Fruit fly (Drosophila melanogaster) whole organism, embryonic: Measurements from ENCODE around the gene CG42535.
A peak's percentile ranks its signal among the peaks of the same experiment; 100 is the strongest.

ENCODE experiments used
- B-H1 ChIP-seq: fragments of 200-800 bp; sonication (Bioruptor generic); IDR thresholded peaks from 3 replicates; pipeline ENCODE4 v1.3.6; 2022; ENCODE audit warnings: missing biosample characterization, missing genetic modification characterization
- CG10462 ChIP-seq: fragments of 200-800 bp; sonication (Bioruptor generic); optimal IDR thresholded peaks from 2 replicates; lab custom pipeline; 2016; ENCODE audit warnings: missing biosample characterization, missing genetic modification characterization
- CG11247 ChIP-seq: fragments of 200-800 bp; sonication (Bioruptor generic); IDR thresholded peaks from 2 replicates; pipeline ENCODE4 v1.3.6; 2022; ENCODE audit warnings: missing biosample characterization, missing genetic modification characterization
- CG11456 ChIP-seq: fragments of 200-800 bp; sonication (Bioruptor generic); IDR thresholded peaks from 3 replicates; pipeline ENCODE4 v1.3.6; 2022; ENCODE audit warnings: missing biosample characterization, missing genetic modification characterization
- CG11560 ChIP-seq: fragments of 200-800 bp; sonication (Bioruptor generic); IDR thresholded peaks from 3 replicates; pipeline ENCODE4 v1.3.6; 2022; ENCODE audit warnings: missing biosample characterization, missing genetic modification characterization
- CG13287 ChIP-seq: fragments of 200-800 bp; sonication (Bioruptor generic); IDR thresholded peaks from 2 replicates; pipeline ENCODE4 v1.3.6; 2022; ENCODE audit warnings: missing biosample characterization, missing genetic modification characterization; ENCODE audit not compliant: partially characterized antibody
- CG15269 ChIP-seq: fragments of 200-800 bp; sonication (Bioruptor generic); optimal IDR thresholded peaks from 2 replicates; lab custom pipeline; 2018; ENCODE audit warnings: missing biosample characterization, mild to moderate bottlenecking, missing genetic modification characterization, moderate library complexity
- CG15601 ChIP-seq: fragments of 200-800 bp; sonication (Bioruptor generic); optimal IDR thresholded peaks from 3 replicates; lab custom pipeline; 2019; ENCODE audit warnings: missing biosample characterization, mild to moderate bottlenecking, missing genetic modification characterization, moderate library complexity
- CG17359 ChIP-seq: fragments of 200-800 bp; sonication (Bioruptor generic); optimal IDR thresholded peaks from 3 replicates; lab custom pipeline; 2018; ENCODE audit warnings: missing biosample characterization, mild to moderate bottlenecking, missing genetic modification characterization, moderate library complexity
- CG17361 ChIP-seq: fragments of 200-800 bp; sonication (Bioruptor generic); IDR thresholded peaks from 3 replicates; pipeline ENCODE4 v1.3.6; 2022; ENCODE audit warnings: missing biosample characterization, missing genetic modification characterization
- CG18011 ChIP-seq: fragments of 200-800 bp; sonication (Bioruptor generic); optimal IDR thresholded peaks from 2 replicates; lab custom pipeline; 2017; ENCODE audit warnings: missing biosample characterization, missing genetic modification characterization, mild to moderate bottlenecking, moderate library complexity, missing genotype
- CG2116 ChIP-seq: fragments of 200-800 bp; sonication (Bioruptor generic); optimal IDR thresholded peaks from 3 replicates; lab custom pipeline; 2018; ENCODE audit warnings: missing biosample characterization, mild to moderate bottlenecking, missing genetic modification characterization
- CG2129 ChIP-seq: fragments of 200-800 bp; sonication (Bioruptor generic); IDR thresholded peaks from 2 replicates; pipeline ENCODE4 v1.3.6; 2022; ENCODE audit warnings: missing biosample characterization, missing genetic modification characterization; ENCODE audit not compliant: partially characterized antibody
- CG2712 ChIP-seq: fragments of 200-800 bp; optimal IDR thresholded peaks from 3 replicates; lab custom pipeline; 2019; ENCODE audit warnings: missing biosample characterization, mild to moderate bottlenecking, missing genetic modification characterization, moderate library complexity
- CG30431 ChIP-seq: fragments of 200-800 bp; sonication (Bioruptor generic); optimal IDR thresholded peaks from 2 replicates; lab custom pipeline; 2017; ENCODE audit warnings: missing biosample characterization, missing genetic modification characterization
- CG33557 ChIP-seq: fragments of 200-800 bp; sonication (Bioruptor generic); optimal IDR thresholded peaks from 2 replicates; lab custom pipeline; 2019; ENCODE audit warnings: missing biosample characterization, mild to moderate bottlenecking, missing genetic modification characterization, moderate library complexity
- CG34224 ChIP-seq: fragments of 200-800 bp; sonication (Bioruptor generic); IDR thresholded peaks from 3 replicates; pipeline ENCODE4 v1.3.6; 2022; ENCODE audit warnings: missing biosample characterization, missing genetic modification characterization; ENCODE audit not compliant: partially characterized antibody
- CG4404 ChIP-seq: fragments of 200-800 bp; sonication (Bioruptor generic); IDR thresholded peaks from 2 replicates; pipeline ENCODE4 v1.3.6; 2022; ENCODE audit warnings: missing biosample characterization, missing genetic modification characterization
- CG7745 ChIP-seq: fragments of 200-800 bp; sonication (Bioruptor generic); optimal IDR thresholded peaks from 2 replicates; lab custom pipeline; 2018; ENCODE audit warnings: missing biosample characterization, mild to moderate bottlenecking, missing genetic modification characterization, moderate library complexity
- CG7963 ChIP-seq: fragments of 200-800 bp; sonication (Bioruptor generic); IDR thresholded peaks from 3 replicates; pipeline ENCODE4 v1.3.6; 2022; ENCODE audit warnings: missing biosample characterization, missing genetic modification characterization; ENCODE audit not compliant: partially characterized antibody
- CG7987 ChIP-seq: fragments of 200-800 bp; sonication (Bioruptor generic); optimal IDR thresholded peaks from 2 replicates; lab custom pipeline; 2018; ENCODE audit warnings: missing biosample characterization, mild to moderate bottlenecking, missing genetic modification characterization, moderate library complexity
- Elba2 ChIP-seq: fragments of 200-800 bp; sonication (Bioruptor generic); optimal IDR thresholded peaks from 3 replicates; lab custom pipeline; 2016; ENCODE audit warnings: missing biosample characterization, missing genetic modification characterization
- Fer2 ChIP-seq: fragments of 200-800 bp; sonication (Bioruptor generic); optimal IDR thresholded peaks from 2 replicates; lab custom pipeline; 2018; ENCODE audit warnings: missing biosample characterization, mild to moderate bottlenecking, missing genetic modification characterization, moderate library complexity
- Nf-YB ChIP-seq: fragments of 200-800 bp; sonication (Bioruptor generic); optimal IDR thresholded peaks from 3 replicates; lab custom pipeline; 2019; ENCODE audit warnings: missing biosample characterization, mild to moderate bottlenecking, missing genetic modification characterization, moderate library complexity
- Pdp1 ChIP-seq, 2 experiments: fragments of 200-800 bp; sonication (Bioruptor generic); optimal IDR thresholded peaks; 3 replicates each; lab custom pipeline; 2016; ENCODE audit warnings: missing biosample characterization in 2 of 2, missing genetic modification characterization in 2 of 2, mild to moderate bottlenecking in 1 of 2, moderate library complexity in 1 of 2
- Trl ChIP-seq, 3 experiments: fragments of >200 bp in 2 of 3; fragments of 200-800 bp in 1 of 3; sonication (Bioruptor generic) in 1 of 3; optimal IDR thresholded peaks; 2 replicates in 1 of 3; 3 replicates in 2 of 3; lab custom pipeline; 2016 to 2017; ENCODE audit warnings: missing biosample characterization in 1 of 3, missing genetic modification characterization in 1 of 3
- amos ChIP-seq: fragments of 200-800 bp; sonication (Bioruptor generic); IDR thresholded peaks from 2 replicates; pipeline ENCODE4 v1.3.6; 2022; ENCODE audit warnings: missing biosample characterization, missing genetic modification characterization; ENCODE audit not compliant: partially characterized antibody
- corto ChIP-seq: fragments of 200-800 bp; sonication (Bioruptor generic); optimal IDR thresholded peaks from 2 replicates; lab custom pipeline; 2016; ENCODE audit warnings: missing biosample characterization, mild to moderate bottlenecking, missing genetic modification characterization, moderate library complexity
- dimm ChIP-seq: fragments of 200-800 bp; sonication (Bioruptor generic); IDR thresholded peaks from 2 replicates; pipeline ENCODE4 v1.3.6; 2022; ENCODE audit warnings: missing biosample characterization, missing genetic modification characterization
- dysf ChIP-seq: fragments of 200-800 bp; sonication (Bioruptor generic); IDR thresholded peaks from 3 replicates; pipeline ENCODE4 v1.3.6; 2022; ENCODE audit warnings: missing biosample characterization, missing genetic modification characterization
- eve ChIP-seq, 2 experiments: fragments of >200 bp; optimal IDR thresholded peaks; 2 replicates each; lab custom pipeline; 2017; ENCODE audit warnings: missing biosample characterization in 2 of 2, missing genetic modification characterization in 2 of 2
- gce ChIP-seq: fragments of 200-800 bp; sonication (Bioruptor generic); IDR thresholded peaks from 3 replicates; pipeline ENCODE4 v1.3.6; 2022; ENCODE audit warnings: missing biosample characterization, missing genetic modification characterization
- gcm2 ChIP-seq: fragments of 200-800 bp; sonication (Bioruptor generic); optimal IDR thresholded peaks from 2 replicates; lab custom pipeline; 2016; ENCODE audit warnings: missing biosample characterization, missing genetic modification characterization
- gfzf ChIP-seq: fragments of 200-800 bp; sonication (Bioruptor generic); optimal IDR thresholded peaks from 2 replicates; lab custom pipeline; 2016; ENCODE audit warnings: missing biosample characterization, mild to moderate bottlenecking, missing genetic modification characterization, moderate library complexity
- kah ChIP-seq: fragments of 200-800 bp; sonication (Bioruptor generic); optimal IDR thresholded peaks from 2 replicates; lab custom pipeline; 2018; ENCODE audit warnings: missing biosample characterization, mild to moderate bottlenecking, missing genetic modification characterization
- kay ChIP-seq: fragments of 200-800 bp; sonication (Bioruptor generic); optimal IDR thresholded peaks from 2 replicates; lab custom pipeline; 2016; ENCODE audit warnings: missing biosample characterization, missing genetic modification characterization
- klu ChIP-seq: fragments of 200-800 bp; sonication (Bioruptor generic); IDR thresholded peaks from 2 replicates; pipeline ENCODE4 v1.3.6; 2022; ENCODE audit warnings: missing biosample characterization, missing genetic modification characterization
- kni ChIP-seq: fragments of 200-800 bp; sonication (Bioruptor generic); optimal IDR thresholded peaks from 3 replicates; lab custom pipeline; 2017; ENCODE audit warnings: mild to moderate bottlenecking, missing biosample characterization, missing genetic modification reagents, missing genetic modification characterization
- lab ChIP-seq: fragments of 200-800 bp; sonication (Bioruptor generic); optimal IDR thresholded peaks from 3 replicates; lab custom pipeline; 2017; ENCODE audit warnings: missing biosample characterization, missing genetic modification characterization, mild to moderate bottlenecking, moderate library complexity, missing genetic modification reagents
- maf-S ChIP-seq: fragments of 200-800 bp; sonication (Bioruptor generic); optimal IDR thresholded peaks from 2 replicates; lab custom pipeline; 2016; ENCODE audit warnings: missing biosample characterization, missing genetic modification characterization
- onecut ChIP-seq: fragments of 200-800 bp; sonication (Bioruptor generic); IDR thresholded peaks from 2 replicates; pipeline ENCODE4 v1.3.6; 2022; ENCODE audit warnings: missing biosample characterization, missing genetic modification characterization
- psq ChIP-seq: fragments of 200-800 bp; sonication (Bioruptor generic); optimal IDR thresholded peaks from 2 replicates; lab custom pipeline; 2017; ENCODE audit warnings: missing biosample characterization, missing genetic modification characterization
- ranshi ChIP-seq: fragments of 200-800 bp; sonication (Bioruptor generic); IDR thresholded peaks from 2 replicates; pipeline ENCODE4 v1.3.6; 2022; ENCODE audit warnings: missing biosample characterization, missing genetic modification characterization
- sna ChIP-seq: fragments of 200-800 bp; sonication (Bioruptor generic); IDR thresholded peaks from 2 replicates; pipeline ENCODE4 v1.3.6; 2022; ENCODE audit warnings: missing biosample characterization, missing genetic modification characterization; ENCODE audit not compliant: partially characterized antibody
- sr ChIP-seq: fragments of 200-800 bp; sonication (Bioruptor generic); IDR thresholded peaks from 3 replicates; pipeline ENCODE4 v1.3.6; 2022; ENCODE audit warnings: missing biosample characterization, missing genetic modification characterization
- stwl ChIP-seq: fragments of 200-800 bp; sonication (Bioruptor generic); optimal IDR thresholded peaks from 3 replicates; lab custom pipeline; 2018; ENCODE audit warnings: missing biosample characterization, mild to moderate bottlenecking, missing genetic modification characterization, moderate library complexity
- wdn ChIP-seq: fragments of 200-800 bp; sonication (Bioruptor generic); IDR thresholded peaks from 2 replicates; pipeline ENCODE4 v1.3.6; 2022; ENCODE audit warnings: missing biosample characterization, missing genetic modification characterization

Gene CG42535

DNA sequence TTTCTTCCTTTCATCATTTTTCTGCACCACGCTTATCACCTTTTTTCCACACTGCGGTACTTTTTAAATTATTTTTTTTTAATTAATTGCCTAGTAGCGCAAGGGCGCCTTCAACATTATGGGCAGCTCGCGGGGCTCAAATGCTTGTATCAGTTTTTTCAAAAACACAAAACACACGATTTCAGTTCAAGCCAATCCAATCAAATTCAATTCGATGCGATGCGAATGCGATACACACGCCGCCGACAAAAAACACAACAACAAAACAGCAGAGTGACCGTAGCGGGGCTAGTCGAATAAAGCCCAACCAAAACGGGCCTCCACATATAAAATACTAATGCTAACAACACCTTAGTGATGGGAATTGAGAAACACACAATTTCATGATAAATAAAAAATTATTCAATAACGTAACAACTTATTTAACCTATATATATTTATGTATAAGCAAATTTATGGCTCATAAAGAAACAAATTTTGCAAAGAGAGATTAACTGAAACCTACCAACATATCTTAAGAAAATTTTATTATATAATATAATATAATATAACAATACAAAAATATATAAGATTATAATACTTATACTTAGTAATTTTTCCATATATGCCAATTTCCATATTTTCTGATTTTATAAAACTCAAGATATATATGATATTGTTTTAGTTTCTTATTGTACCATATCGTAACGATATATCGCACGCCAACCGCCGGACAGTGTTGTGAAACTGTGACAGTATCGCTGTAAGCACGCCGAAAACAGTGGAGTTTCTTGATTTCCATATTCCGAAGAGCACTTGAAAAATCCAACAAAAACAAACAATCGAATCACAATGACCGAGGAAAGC lies 30.2 kb upstream of the CG42535 start, which contains the start of the genes CG32066 and CG8003 (continued):
- TF ChIP-seq onecut (0 out of 2 replicates have a peak, but pooled peaks have one; percentile 9), CG30431 (GFP tag; lab: Kevin White, UChicago) (no peak), gcm2 (GFP tag; lab: Kevin White, UChicago) (no peak), CG2712 (tag; lab: Kevin White, UChicago) (peak; percentile 64), CG2129 (GFP tag; lab: Robert Waterston, UW) (peak; percentile 81), gfzf (GFP tag; lab: Kevin White, UChicago) (peak; percentile 72), CG10462 (no peak), lab (GFP tag; lab: Kevin White, UChicago) (peak; percentile 63), klu (no peak), B-H1 (GFP tag; lab: Robert Waterston, UW) (no peak; the same call in 2 of the 3 replicates), Fer2 (tag; lab: Kevin White, UChicago) (no peak), CG4404 (GFP tag; lab: Robert Waterston, UW) (no peak), CG17359 (peak; percentile 4), wdn (GFP tag; lab: Robert Waterston, UW) (no peak), CG15269 (tag; lab: Kevin White, UChicago) (peak; percentile 64), CG18011 (GFP tag; lab: Kevin White, UChicago) (no peak), dimm (GFP tag; lab: Robert Waterston, UW) (0 out of 2 replicates have a peak, but pooled peaks have one; percentile 10), CG7745 (no peak), stwl (tag; lab: Kevin White, UChicago) (peak; percentile 14), CG7987 (peak; percentile 66), sr (GFP tag; lab: Robert Waterston, UW) (no peak), corto (GFP tag; lab: Kevin White, UChicago) (no peak), sna (peak; percentile 85), amos (GFP tag; lab: Robert Waterston, UW) (peak; percentile 97), CG13287 (GFP tag; lab: Robert Waterston, UW) (peak; percentile 90), CG17361 (peak; percentile 66), ranshi (GFP tag; lab: Robert Waterston, UW) (peak; percentile 38; the same call in 1 of the 2 replicates), CG33557 (GFP tag; lab: Kevin White, UChicago) (peak; percentile 19), kah (GFP tag; lab: Kevin White, UChicago) (peak; percentile 49), CG11560 (tag; lab: Robert Waterston, UW) (no peak), Trl (optimal IDR thresholded peaks at IDR 0.05; lab: Kevin White, UChicago) (no peak), Trl (GFP tag; optimal IDR thresholded peaks at IDR 0.05; lab: Kevin White, UChicago) (no peak), Elba2 (GFP tag; lab: Kevin White, UChicago) (peak; percentile 95), CG34224 (GFP tag; lab: Robert Waterston, UW) (peak; percentile 91), psq (GFP tag; lab: Kevin White, UChicago) (no peak), eve (GFP tag; optimal IDR thresholded peaks at IDR 0.05; lab: Kevin White, UChicago) (peak in 1 of 2 experiments; percentile 70), kni (peak; percentile 10), CG7963 (GFP tag; lab: Robert Waterston, UW) (peak; percentile 85), kay (GFP tag; lab: Kevin White, UChicago) (no peak), CG15601 (tag; lab: Kevin White, UChicago) (peak; percentile 47), CG11456 (GFP tag; lab: Robert Waterston, UW) (peak; percentile 52; the same call in 1 of the 3 replicates), gce (GFP tag; lab: Robert Waterston, UW) (no peak), maf-S (GFP tag; lab: Kevin White, UChicago) (no peak), Pdp1 (GFP tag; optimal IDR thresholded peaks at IDR 0.05; lab: Kevin White, UChicago) (peak in 1 of 2 experiments; percentile 27), Nf-YB (GFP tag; lab: Kevin White, UChicago) (peak; percentile 22), CG11247 (GFP tag; lab: Robert Waterston, UW) (no peak), CG2116 (GFP tag; lab: Kevin White, UChicago) (peak; percentile 4), dysf (GFP tag; lab: Robert Waterston, UW) (no peak)
